Worm (Caenorhabditis elegans) whole organism, dauer: ENCODE measurements around the gene T05E12.9.

ENCODE experiments used
- unc-62 ChIP-seq: sonication (generic microtip); optimal IDR thresholded peaks from 2 replicates; lab custom pipeline; 2017; ENCODE audit warnings: missing biosample characterization, missing genetic modification reagents, missing genetic modification characterization

Gene T05E12.9

DNA sequence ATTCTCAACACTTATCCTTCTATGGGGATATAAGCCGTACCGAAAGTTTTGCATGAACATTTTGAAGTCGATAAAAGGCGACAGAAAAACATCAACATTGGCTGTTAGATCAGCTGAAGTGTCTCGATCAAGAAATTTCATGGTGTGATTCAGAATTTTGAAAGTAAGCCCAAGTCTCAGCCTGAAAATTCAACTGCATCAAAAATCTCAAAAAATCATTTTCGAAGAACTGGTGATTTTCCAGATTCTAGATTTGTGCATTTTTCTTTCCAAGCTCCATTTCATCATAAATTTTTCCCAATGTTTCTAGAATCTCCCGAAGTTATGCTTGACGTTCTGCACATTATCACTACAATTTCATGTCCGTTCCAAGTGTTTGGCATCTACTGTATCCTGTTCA is 17.9 kb downstream of the T05E12.9 start, which contains the start of gene srh-255:
TSS of gene srh-255 (plus strand) at position 301 of the 400 bp plus-strand sequence.
- no peak for TF ChIP-seq unc-62

ce11 chrV:17061585-17061984 is 21.0 kb downstream of the T05E12.9 start, which contains the start of gene F28B1.9:
Gene F28B1.9, plus strand, starts transcription at chrV:17061885.
- no peak for TF ChIP-seq unc-62

DNA sequence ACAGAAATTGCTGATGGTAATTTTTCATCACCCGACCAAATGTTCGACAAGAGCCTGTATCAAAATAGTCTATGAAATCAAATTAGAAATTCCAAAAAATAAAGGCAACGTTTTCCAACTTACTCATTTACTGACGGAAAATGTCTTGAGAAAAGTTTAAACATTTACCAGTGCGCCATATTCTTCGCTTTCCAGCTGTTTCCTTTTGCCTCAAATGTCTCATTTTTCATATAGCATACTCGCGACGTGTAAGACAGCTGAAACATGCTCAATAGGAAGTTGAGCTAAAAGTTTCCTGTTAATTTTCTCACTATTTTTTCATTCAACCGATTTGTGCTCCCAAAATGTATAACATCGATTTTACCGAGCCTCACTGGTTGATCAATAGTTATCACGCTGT is 22.6 kb downstream of the T05E12.9 start, which contains the start of gene sri-66:
TSS of gene sri-66 (plus strand) at position 301 of the 400 bp plus-strand sequence.
- no peak for TF ChIP-seq unc-62

- no peak for TF ChIP-seq unc-62
These were observed 38.1 kb downstream of the T05E12.9 start, which contains the start of gene F28B1.2 for ce11 chrV:17044500-17044899. Gene F28B1.2, plus strand, starts transcription at chrV:17044800.

ce11 chrV:17042263-17042662 is 40.4 kb downstream of the T05E12.9 start, which contains the start of gene hpo-33:
Gene hpo-33, plus strand, starts transcription at chrV:17042563.
- no peak for TF ChIP-seq unc-62

DNA sequence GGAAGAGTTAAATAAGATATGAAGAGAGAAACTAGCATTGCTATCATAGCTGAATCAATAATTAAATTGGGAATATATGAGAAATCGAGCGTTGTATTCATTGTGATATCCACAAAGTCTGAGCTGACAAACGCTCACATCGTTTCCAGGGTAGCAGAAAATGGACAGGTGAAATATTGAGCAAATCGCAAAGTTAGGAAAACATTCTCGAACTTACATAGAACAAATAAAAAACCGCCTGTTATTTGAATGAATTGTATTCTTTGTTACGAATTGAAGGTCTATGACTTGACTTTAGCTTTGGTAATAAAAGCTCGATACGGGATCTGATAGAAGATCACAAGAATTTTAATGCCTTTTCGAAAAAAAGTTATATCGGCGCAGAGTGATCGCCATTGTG is 46.8 kb downstream of the T05E12.9 start, which contains the start of gene srz-94:
TSS of gene srz-94 (minus strand) at position 101 of the 400 bp plus-strand sequence.
- TF ChIP-seq unc-62: no peak
